Worm (Caenorhabditis elegans): ENCODE measurements around the gene mig-18.

ce11 chrIII:13385850-13386249, 17.2 kb upstream of the mig-18 start, which contains the start of gene T03F6.4:
- TF ChIP-seq aly-2 (tag; optimal IDR thresholded peaks at IDR 0.05) (no peak), unc-30 (tag; optimal IDR thresholded peaks at IDR 0.05) (no peak), skn-1 (tag; optimal IDR thresholded peaks at IDR 0.05) (no peak), fkh-10 (GFP tag; optimal IDR thresholded peaks at IDR 0.05) (no peak), fos-1 (tag; optimal IDR thresholded peaks at IDR 0.05) (no peak), pag-3 (tag; optimal IDR thresholded peaks at IDR 0.05; ENCODE audit: borderline replicate concordance, insufficient read depth) (no peak), F16B12.6 (tag; optimal IDR thresholded peaks at IDR 0.05) (no peak), C34B4.2 (tag; optimal IDR thresholded peaks at IDR 0.05) (no peak), elt-2 (tag; optimal IDR thresholded peaks at IDR 0.05) (no peak)

Data from whole organism, L1 larva.